Fruit fly (Drosophila melanogaster): ENCODE data around the gene CG11178.

CG11178 gene

DNA sequence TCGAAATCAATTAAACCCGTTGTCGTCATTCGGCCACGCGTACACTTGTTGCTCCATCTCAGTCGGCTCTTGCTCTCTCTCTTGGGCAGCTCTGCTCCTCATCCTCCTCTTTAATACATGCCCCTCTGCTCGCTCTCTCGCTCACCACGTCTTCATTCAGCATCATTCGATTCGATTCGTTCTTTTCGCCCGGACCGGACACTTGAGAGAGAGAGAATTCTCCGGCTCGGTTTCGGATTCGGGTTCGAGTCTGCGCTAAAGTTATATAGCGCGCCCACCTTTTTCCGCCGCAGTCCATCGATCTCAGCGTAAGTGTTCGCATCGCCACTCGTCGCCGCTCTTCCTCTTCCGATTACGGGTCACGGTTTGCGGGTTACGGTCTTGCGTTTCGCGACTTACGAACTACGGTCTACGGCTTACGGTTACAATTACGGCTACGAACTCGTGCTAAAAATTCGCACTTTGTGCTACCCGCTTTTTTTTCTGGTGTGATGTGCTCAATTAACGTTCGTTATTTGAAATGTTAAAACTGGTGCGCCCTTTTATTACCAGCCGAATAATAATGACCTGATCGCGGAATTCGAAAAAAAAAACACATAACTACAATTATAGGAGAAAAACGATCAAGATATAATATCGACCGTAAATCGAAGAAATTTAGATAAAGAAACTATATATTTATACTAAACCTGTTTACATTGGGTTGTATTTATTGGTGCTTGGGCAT, 36.6 kb downstream of the CG11178 start (continued):
- TF ChIP-seq CG10631 (GFP tag; optimal IDR thresholded peaks at IDR 0.05) (no peak), Eip93F (GFP tag; optimal IDR thresholded peaks at IDR 0.05) (no peak), esn (GFP tag; optimal IDR thresholded peaks at IDR 0.05) (no peak), CG1621 (tag; optimal IDR thresholded peaks at IDR 0.05) (peak; percentile 100), CG15336 (GFP tag; IDR thresholded peaks at IDR 0.05) (peak; percentile 48), CG6792 (GFP tag; optimal IDR thresholded peaks at IDR 0.05) (no peak), Met (GFP tag; optimal IDR thresholded peaks at IDR 0.05) (no peak), CG10669 (GFP tag; optimal IDR thresholded peaks at IDR 0.05) (no peak), Hr4 (GFP tag; optimal IDR thresholded peaks at IDR 0.05) (no peak), CG6163 (GFP tag; IDR thresholded peaks at IDR 0.05) (0 out of 3 replicates have a peak, but pooled peaks have one; percentile 25), dsx (GFP tag; optimal IDR thresholded peaks at IDR 0.05; ENCODE audit: poor library complexity, severe bottlenecking) (peak; percentile 8), Sox15 (GFP tag; optimal IDR thresholded peaks at IDR 0.05) (no peak), CG11902 (GFP tag; optimal IDR thresholded peaks at IDR 0.05) (no peak), CG6276 (GFP tag; optimal IDR thresholded peaks at IDR 0.05) (no peak), net (GFP tag; optimal IDR thresholded peaks at IDR 0.05) (no peak), pdm3 (GFP tag; optimal IDR thresholded peaks at IDR 0.05) (no peak), acj6 (GFP tag; optimal IDR thresholded peaks at IDR 0.05) (no peak), CG9139 (GFP tag; optimal IDR thresholded peaks at IDR 0.05) (peak; percentile 25), vri (GFP tag; optimal IDR thresholded peaks at IDR 0.05) (peak; percentile 45), ss (GFP tag; optimal IDR thresholded peaks at IDR 0.05) (peak in 1 of 2 experiments; percentile 31), fkh (GFP tag; optimal IDR thresholded peaks at IDR 0.05) (no peak)

DNA sequence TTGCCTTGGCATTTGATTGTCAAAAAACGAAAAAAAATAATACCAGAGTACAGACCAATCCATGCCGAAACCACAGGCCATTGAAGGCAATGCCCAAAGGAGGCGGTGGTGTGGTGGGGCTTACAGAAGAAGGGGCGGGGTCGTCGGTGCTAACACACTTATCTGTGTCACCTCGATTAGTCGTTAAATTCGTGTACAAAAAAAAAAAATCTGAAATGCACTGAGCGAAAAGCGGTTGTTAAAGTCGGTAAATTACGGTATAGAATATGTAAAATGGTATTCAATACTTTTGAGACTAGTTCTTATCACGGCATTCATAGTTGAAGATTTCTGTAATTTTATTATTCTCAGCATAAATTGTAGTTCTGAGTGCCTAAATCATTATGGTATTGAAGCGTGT, 38.5 kb downstream of the CG11178 start:
- peak; percentile 65 for TF ChIP-seq CG8632 (GFP tag; optimal IDR thresholded peaks at IDR 0.05)
- TF ChIP-seq fd85E (GFP tag; optimal IDR thresholded peaks at IDR 0.05): no peak
- peak; percentile 69 for TF ChIP-seq svp (GFP tag)
- peak; percentile 19 for TF ChIP-seq spab (GFP tag; optimal IDR thresholded peaks at IDR 0.05)
- TF ChIP-seq CG8319 (GFP tag; optimal IDR thresholded peaks at IDR 0.05): peak; percentile 41
- no peak for TF ChIP-seq Hr38 (GFP tag; optimal IDR thresholded peaks at IDR 0.05)
- TF ChIP-seq CG16779 (tag; optimal IDR thresholded peaks at IDR 0.05): no peak
- peak; percentile 58 for TF ChIP-seq CG15336 (GFP tag; IDR thresholded peaks at IDR 0.05)
- peak; percentile 31 for TF ChIP-seq CG1621 (tag; optimal IDR thresholded peaks at IDR 0.05)
- peak; percentile 38 for TF ChIP-seq CG11762 (GFP tag; optimal IDR thresholded peaks at IDR 0.05; ENCODE audit: insufficient read depth)
- peak; percentile 78 for TF ChIP-seq topi (GFP tag; optimal IDR thresholded peaks at IDR 0.05)
- TF ChIP-seq CG34406 (GFP tag; optimal IDR thresholded peaks at IDR 0.05): peak; percentile 62
- peak; percentile 75 for TF ChIP-seq CG6163 (GFP tag; IDR thresholded peaks at IDR 0.05)
- TF ChIP-seq Hr4 (GFP tag; optimal IDR thresholded peaks at IDR 0.05): no peak
- no peak for TF ChIP-seq CG6854 (GFP tag; optimal IDR thresholded peaks at IDR 0.05)
- TF ChIP-seq Eip75B (GFP tag; optimal IDR thresholded peaks at IDR 0.05): peak; percentile 62
- peak; percentile 71 for TF ChIP-seq Smox (GFP tag; optimal IDR thresholded peaks at IDR 0.05)
- TF ChIP-seq Hr39 (GFP tag; optimal IDR thresholded peaks at IDR 0.05): peak; percentile 76
- peak; percentile 69 for TF ChIP-seq CG10631 (GFP tag; optimal IDR thresholded peaks at IDR 0.05)
- peak; percentile 47 for TF ChIP-seq Sox14 (GFP tag; optimal IDR thresholded peaks at IDR 0.05)
- TF ChIP-seq CG8119 (GFP tag; IDR thresholded peaks at IDR 0.05): peak; percentile 52; the same call in 2 of the 3 replicates
- TF ChIP-seq CG11294 (GFP tag; IDR thresholded peaks at IDR 0.05): 0 out of 2 replicates have a peak, but pooled peaks have one; percentile 33
- no peak for TF ChIP-seq fkh (GFP tag; optimal IDR thresholded peaks at IDR 0.05)
- no peak for TF ChIP-seq CG6808 (GFP tag; optimal IDR thresholded peaks at IDR 0.05)
- TF ChIP-seq cyc (GFP tag; optimal IDR thresholded peaks at IDR 0.05): peak; percentile 64
- TF ChIP-seq Eip78C (GFP tag): peak; percentile 91
- TF ChIP-seq CG3032 (tag; optimal IDR thresholded peaks at IDR 0.05): peak; percentile 46
- TF ChIP-seq achi (GFP tag; optimal IDR thresholded peaks at IDR 0.05): peak; percentile 68
- TF ChIP-seq CG7368 (GFP tag; optimal IDR thresholded peaks at IDR 0.05): peak; percentile 65
- TF ChIP-seq Lpt (GFP tag; optimal IDR thresholded peaks at IDR 0.05): no peak
- peak; percentile 5 for TF ChIP-seq CG32006 (GFP tag; optimal IDR thresholded peaks at IDR 0.05)
- TF ChIP-seq CG11902 (GFP tag; optimal IDR thresholded peaks at IDR 0.05): peak; percentile 44
- peak; percentile 29; the same call in 1 of the 2 replicates for TF ChIP-seq Gug (GFP tag; IDR thresholded peaks at IDR 0.05)
- no peak for TF ChIP-seq dsx (GFP tag; optimal IDR thresholded peaks at IDR 0.05; ENCODE audit: poor library complexity, severe bottlenecking)
- TF ChIP-seq Sox15 (GFP tag; optimal IDR thresholded peaks at IDR 0.05): peak; percentile 64
- peak; percentile 74 for TF ChIP-seq Met (GFP tag; optimal IDR thresholded peaks at IDR 0.05)
- TF ChIP-seq lz (GFP tag; optimal IDR thresholded peaks at IDR 0.05): peak; percentile 76
